Fruit fly (Drosophila melanogaster) whole organism, embryonic: Measurements from ENCODE around the gene Gr98b.

Experiments used
- Atf3 ChIP-seq: fragments of 200-800 bp; sonication (Bioruptor generic); optimal IDR thresholded peaks from 3 replicates; lab custom pipeline; 2016; ENCODE audit warnings: missing biosample characterization, missing genetic modification characterization
- CG10321 ChIP-seq: fragments of 200-800 bp; sonication (Bioruptor generic); IDR thresholded peaks from 2 replicates; pipeline ENCODE4 v1.3.6; 2022; ENCODE audit warnings: missing biosample characterization, missing genetic modification characterization
- CG10366 ChIP-seq: fragments of 200-800 bp; sonication (Bioruptor generic); IDR thresholded peaks from 2 replicates; pipeline ENCODE4 v1.3.6; 2022; ENCODE audit warnings: missing biosample characterization, missing genetic modification characterization
- CG12391 ChIP-seq: fragments of 200-800 bp; sonication (Bioruptor generic); optimal IDR thresholded peaks from 3 replicates; lab custom pipeline; 2018; ENCODE audit warnings: missing biosample characterization, mild to moderate bottlenecking, missing genetic modification characterization, moderate library complexity
- CG12659 ChIP-seq: fragments of 200-800 bp; sonication (Bioruptor generic); optimal IDR thresholded peaks from 3 replicates; lab custom pipeline; 2017; ENCODE audit warnings: mild to moderate bottlenecking, missing biosample characterization, missing genetic modification reagents, missing genetic modification characterization
- CG13424 ChIP-seq: fragments of 200-800 bp; sonication (Bioruptor generic); optimal IDR thresholded peaks from 2 replicates; lab custom pipeline; 2019; ENCODE audit warnings: missing biosample characterization, mild to moderate bottlenecking, missing genetic modification characterization, moderate library complexity
- CG13894 ChIP-seq: fragments of 200-800 bp; sonication (Bioruptor generic); optimal IDR thresholded peaks from 3 replicates; lab custom pipeline; 2018; ENCODE audit warnings: missing biosample characterization, mild to moderate bottlenecking, missing genetic modification characterization, moderate library complexity
- CG14050 ChIP-seq: fragments of 200-800 bp; sonication (Bioruptor generic); IDR thresholded peaks from 3 replicates; pipeline ENCODE4 v1.3.6; 2022; ENCODE audit warnings: missing biosample characterization, missing genetic modification characterization
- CG14860 ChIP-seq: fragments of 200-800 bp; sonication (Bioruptor generic); IDR thresholded peaks from 3 replicates; pipeline ENCODE4 v1.3.6; 2022; ENCODE audit warnings: missing biosample characterization, missing genetic modification characterization; ENCODE audit not compliant: partially characterized antibody
- CG14965 ChIP-seq: fragments of 200-800 bp; sonication (Bioruptor generic); optimal IDR thresholded peaks from 2 replicates; lab custom pipeline; 2016; ENCODE audit warnings: missing biosample characterization, missing genetic modification characterization, borderline replicate concordance
- CG15269 ChIP-seq: fragments of 200-800 bp; sonication (Bioruptor generic); optimal IDR thresholded peaks from 2 replicates; lab custom pipeline; 2018; ENCODE audit warnings: missing biosample characterization, mild to moderate bottlenecking, missing genetic modification characterization, moderate library complexity
- CG15601 ChIP-seq: fragments of 200-800 bp; sonication (Bioruptor generic); optimal IDR thresholded peaks from 3 replicates; lab custom pipeline; 2019; ENCODE audit warnings: missing biosample characterization, mild to moderate bottlenecking, missing genetic modification characterization, moderate library complexity
- CG18262 ChIP-seq: fragments of 200-800 bp; optimal IDR thresholded peaks from 3 replicates; lab custom pipeline; 2019; ENCODE audit warnings: missing biosample characterization, mild to moderate bottlenecking, missing genetic modification characterization, moderate library complexity
- CG18764 ChIP-seq: fragments of 200-800 bp; sonication (Bioruptor generic); optimal IDR thresholded peaks from 3 replicates; lab custom pipeline; 2016; ENCODE audit warnings: missing biosample characterization, missing genetic modification characterization
- CG2199 ChIP-seq: fragments of 200-800 bp; sonication (Bioruptor generic); IDR thresholded peaks from 3 replicates; pipeline ENCODE4 v1.3.6; 2022; ENCODE audit warnings: missing biosample characterization, missing genetic modification characterization
- CG3847 ChIP-seq: fragments of 200-800 bp; sonication (Bioruptor generic); IDR thresholded peaks from 2 replicates; pipeline ENCODE4 v1.3.6; 2022; ENCODE audit warnings: missing biosample characterization, missing genetic modification characterization
- CG6683 ChIP-seq: fragments of 200-800 bp; sonication (Bioruptor generic); optimal IDR thresholded peaks from 2 replicates; lab custom pipeline; 2017; ENCODE audit warnings: missing biosample characterization, mild to moderate bottlenecking, missing genetic modification characterization, missing genetic modification reagents
- CG6813 ChIP-seq: fragments of 200-800 bp; sonication (Bioruptor generic); optimal IDR thresholded peaks from 2 replicates; lab custom pipeline; 2017; ENCODE audit warnings: missing biosample characterization, missing genetic modification characterization, mild to moderate bottlenecking, moderate library complexity, missing genetic modification reagents
- CG7928 ChIP-seq: fragments of 200-800 bp; sonication (Bioruptor generic); optimal IDR thresholded peaks from 2 replicates; lab custom pipeline; 2017; ENCODE audit warnings: missing biosample characterization, mild to moderate bottlenecking, missing genetic modification characterization
- CG7963 ChIP-seq: fragments of 200-800 bp; sonication (Bioruptor generic); IDR thresholded peaks from 3 replicates; pipeline ENCODE4 v1.3.6; 2022; ENCODE audit warnings: missing biosample characterization, missing genetic modification characterization; ENCODE audit not compliant: partially characterized antibody
- CG8924 ChIP-seq: fragments of 200-800 bp; optimal IDR thresholded peaks from 3 replicates; lab custom pipeline; 2019; ENCODE audit warnings: missing biosample characterization, mild to moderate bottlenecking, missing genetic modification characterization, moderate library complexity
- Camta ChIP-seq: fragments of 200-800 bp; sonication (Bioruptor generic); optimal IDR thresholded peaks from 2 replicates; lab custom pipeline; 2016; ENCODE audit warnings: missing biosample characterization, missing genetic modification characterization
- CkIIα-i1 ChIP-seq: fragments of 200-800 bp; sonication (Bioruptor generic); IDR thresholded peaks from 2 replicates; pipeline ENCODE4 v1.3.6; 2022; ENCODE audit warnings: missing biosample characterization, missing genetic modification characterization
- CrebB ChIP-seq: fragments of 200-800 bp; sonication (Bioruptor generic); optimal IDR thresholded peaks from 3 replicates; lab custom pipeline; 2018; ENCODE audit warnings: missing biosample characterization, mild to moderate bottlenecking, missing genetic modification characterization
- Dek ChIP-seq: fragments of 200-800 bp; sonication (Bioruptor generic); optimal IDR thresholded peaks from 3 replicates; lab custom pipeline; 2019; ENCODE audit warnings: missing biosample characterization, mild to moderate bottlenecking, missing genetic modification characterization, moderate library complexity
- Fer2 ChIP-seq: fragments of 200-800 bp; sonication (Bioruptor generic); optimal IDR thresholded peaks from 2 replicates; lab custom pipeline; 2018; ENCODE audit warnings: missing biosample characterization, mild to moderate bottlenecking, missing genetic modification characterization, moderate library complexity
- Mrtf ChIP-seq: fragments of 200-800 bp; sonication (Bioruptor generic); IDR thresholded peaks from 3 replicates; pipeline ENCODE4 v1.3.6; 2022; ENCODE audit warnings: missing biosample characterization, missing genetic modification characterization
- Myb ChIP-seq: fragments of 200-800 bp; sonication (Bioruptor generic); optimal IDR thresholded peaks from 2 replicates; lab custom pipeline; 2016; ENCODE audit warnings: missing biosample characterization, missing genetic modification characterization
- Pdp1 ChIP-seq, 2 experiments: fragments of 200-800 bp; sonication (Bioruptor generic); optimal IDR thresholded peaks; 3 replicates each; lab custom pipeline; 2016; ENCODE audit warnings: missing biosample characterization in 2 of 2, missing genetic modification characterization in 2 of 2, mild to moderate bottlenecking in 1 of 2, moderate library complexity in 1 of 2
- Rx ChIP-seq: fragments of 200-800 bp; sonication (Bioruptor generic); IDR thresholded peaks from 2 replicates; pipeline ENCODE4 v1.3.6; 2022; ENCODE audit warnings: missing biosample characterization, missing genetic modification characterization
- Scr ChIP-seq: fragments of 200-800 bp; sonication (Bioruptor generic); IDR thresholded peaks from 2 replicates; pipeline ENCODE4 v1.3.6; 2022; ENCODE audit warnings: missing biosample characterization, missing genetic modification characterization; ENCODE audit not compliant: partially characterized antibody
- Sox102F ChIP-seq: fragments of 200-800 bp; sonication (Bioruptor generic); optimal IDR thresholded peaks from 2 replicates; lab custom pipeline; 2018; ENCODE audit warnings: missing biosample characterization, mild to moderate bottlenecking, missing genetic modification characterization, moderate library complexity
- YL-1 ChIP-seq: fragments of 200-800 bp; sonication (Bioruptor generic); optimal IDR thresholded peaks from 3 replicates; lab custom pipeline; 2017; ENCODE audit warnings: missing biosample characterization, mild to moderate bottlenecking, missing genetic modification characterization
- ap ChIP-seq: fragments of 200-800 bp; sonication (Bioruptor generic); IDR thresholded peaks from 2 replicates; pipeline ENCODE4 v1.3.6; 2022; ENCODE audit warnings: missing biosample characterization, missing genetic modification characterization
- bbx ChIP-seq: fragments of 200-800 bp; sonication (Bioruptor generic); IDR thresholded peaks from 2 replicates; pipeline ENCODE4 v1.3.6; 2022; ENCODE audit warnings: missing biosample characterization, missing genetic modification characterization; ENCODE audit not compliant: partially characterized antibody
- chm ChIP-seq: fragments of 200-800 bp; sonication (Bioruptor generic); IDR thresholded peaks from 2 replicates; pipeline ENCODE4 v1.3.6; 2022; ENCODE audit warnings: missing biosample characterization, missing genetic modification characterization
- fd3F ChIP-seq: fragments of 200-800 bp; sonication (Bioruptor generic); optimal IDR thresholded peaks from 2 replicates; lab custom pipeline; 2018; ENCODE audit warnings: missing biosample characterization, mild to moderate bottlenecking, missing genetic modification characterization, moderate library complexity
- grn ChIP-seq: fragments of 200-800 bp; sonication (Bioruptor generic); optimal IDR thresholded peaks from 3 replicates; lab custom pipeline; 2017; ENCODE audit warnings: missing biosample characterization, missing genetic modification characterization
- hbn ChIP-seq: fragments of 200-800 bp; sonication (Bioruptor generic); IDR thresholded peaks from 2 replicates; pipeline ENCODE4 v1.3.6; 2022; ENCODE audit warnings: missing biosample characterization, missing genetic modification characterization; ENCODE audit not compliant: partially characterized antibody
- insv ChIP-seq, 2 experiments: fragments of 200-800 bp; sonication (Bioruptor generic); optimal IDR thresholded peaks; 3 replicates each; lab custom pipeline; 2016 to 2018; ENCODE audit warnings: missing biosample characterization in 2 of 2, missing genetic modification characterization in 2 of 2
- jigr1 ChIP-seq: fragments of 200-800 bp; sonication (Bioruptor generic); IDR thresholded peaks from 3 replicates; pipeline ENCODE4 v1.3.6; 2022; ENCODE audit warnings: missing biosample characterization, missing genetic modification characterization
- nerfin-2 ChIP-seq: fragments of 200-800 bp; sonication (Bioruptor generic); IDR thresholded peaks from 2 replicates; pipeline ENCODE4 v1.3.6; 2022; ENCODE audit warnings: missing biosample characterization, missing genetic modification characterization; ENCODE audit not compliant: partially characterized antibody
- nom ChIP-seq: fragments of 200-800 bp; sonication (Bioruptor generic); optimal IDR thresholded peaks from 2 replicates; lab custom pipeline; 2017; ENCODE audit warnings: missing biosample characterization, missing genetic modification characterization, mild to moderate bottlenecking, moderate library complexity, missing genetic modification reagents
- p53 ChIP-seq: fragments of 200-800 bp; sonication (Bioruptor generic); optimal IDR thresholded peaks from 2 replicates; lab custom pipeline; 2016; ENCODE audit warnings: missing biosample characterization, missing genetic modification characterization
- sens ChIP-seq: fragments of 200-800 bp; sonication (Bioruptor generic); peaks from one replicate; lab custom pipeline; 2016; ENCODE audit warnings: missing biosample characterization, missing genetic modification characterization
- slou ChIP-seq: fragments of 200-800 bp; sonication (Bioruptor generic); optimal IDR thresholded peaks from 3 replicates; lab custom pipeline; 2016; ENCODE audit warnings: missing biosample characterization, missing genetic modification characterization
- tin ChIP-seq: fragments of 200-800 bp; sonication (Bioruptor generic); optimal IDR thresholded peaks from 3 replicates; lab custom pipeline; 2016; ENCODE audit warnings: missing biosample characterization, missing genetic modification characterization
- tup ChIP-seq: fragments of 200-800 bp; sonication (Bioruptor generic); optimal IDR thresholded peaks from 2 replicates; lab custom pipeline; 2016; ENCODE audit warnings: missing biosample characterization, mild to moderate bottlenecking, missing genetic modification characterization, moderate library complexity
- vvl ChIP-seq: fragments of 200-800 bp; sonication (Bioruptor generic); IDR thresholded peaks from 2 replicates; pipeline ENCODE4 v1.3.6; 2022; ENCODE audit warnings: missing biosample characterization, missing genetic modification characterization
- yki ChIP-seq: fragments of >200 bp; optimal IDR thresholded peaks from 3 replicates; lab custom pipeline; 2018

The Gr98b gene

DNA sequence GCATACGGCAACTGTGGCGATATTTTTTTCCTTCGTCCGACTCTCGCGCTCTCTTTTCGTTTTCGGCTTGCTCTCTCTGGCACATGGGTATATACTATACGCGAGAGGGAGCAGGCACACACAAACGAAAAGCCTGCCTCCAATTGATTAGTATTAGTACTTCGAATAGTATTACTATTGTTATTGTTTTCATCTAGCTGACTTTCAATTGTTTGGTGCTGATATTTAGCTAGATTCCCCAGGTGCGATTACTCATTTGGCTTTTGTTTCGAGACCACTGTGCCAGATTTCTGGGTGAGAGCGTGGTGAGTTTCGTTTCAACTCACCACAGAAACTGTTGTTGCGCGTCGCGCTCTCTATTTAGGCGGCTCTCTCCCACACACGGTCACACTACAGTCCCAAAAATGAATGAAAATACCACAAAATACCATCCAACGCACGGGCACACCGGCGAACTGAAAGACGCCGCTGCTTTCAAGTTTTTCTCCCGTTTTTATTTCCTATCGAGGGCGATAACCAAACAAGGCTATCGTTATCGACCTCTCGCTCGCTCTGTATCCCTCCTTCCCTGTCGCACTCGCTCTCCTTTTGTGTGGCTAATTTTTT is 39.1 kb downstream of the Gr98b start (continued):
- TF ChIP-seq tup (GFP tag; lab: Kevin White, UChicago) (no peak), bbx (GFP tag; lab: Robert Waterston, UW) (no peak), CG3847 (GFP tag; lab: Robert Waterston, UW) (no peak), Rx (GFP tag; lab: Robert Waterston, UW) (no peak), CG6683 (GFP tag; lab: Kevin White, UChicago) (peak; percentile 59), YL-1 (GFP tag; lab: Kevin White, UChicago) (peak; percentile 15), CG13424 (peak; percentile 71), Atf3 (GFP tag; lab: Kevin White, UChicago) (no peak), nom (GFP tag; lab: Kevin White, UChicago) (peak; percentile 80), sens (GFP tag; lab: Kevin White, UChicago) (peak; percentile 95), insv (GFP tag; optimal IDR thresholded peaks at IDR 0.05; lab: Kevin White, UChicago) (no peak), Myb (GFP tag; lab: Kevin White, UChicago) (peak; percentile 85), vvl (no peak), fd3F (GFP tag; lab: Kevin White, UChicago) (no peak), p53 (GFP tag; lab: Kevin White, UChicago) (no peak), slou (no peak), Fer2 (tag; lab: Kevin White, UChicago) (no peak), Scr (no peak), CG10366 (GFP tag; lab: Robert Waterston, UW) (no peak), hbn (GFP tag; lab: Robert Waterston, UW) (no peak), CG18262 (tag; lab: Kevin White, UChicago) (peak; percentile 63), CG12391 (tag; lab: Kevin White, UChicago) (peak; percentile 62), Dek (tag; lab: Kevin White, UChicago) (no peak), grn (GFP tag; lab: Kevin White, UChicago) (peak; percentile 84), CG12659 (GFP tag; lab: Kevin White, UChicago) (peak; percentile 79), CG10321 (GFP tag; lab: Robert Waterston, UW) (no peak), CG2199 (no peak), CkIIα-i1 (GFP tag; lab: Robert Waterston, UW) (no peak), CG15601 (tag; lab: Kevin White, UChicago) (peak; percentile 40), Mrtf (GFP tag; lab: Robert Waterston, UW) (no peak), CG15269 (tag; lab: Kevin White, UChicago) (peak; percentile 72), Camta (GFP tag; lab: Kevin White, UChicago) (peak; percentile 54), tin (GFP tag; lab: Kevin White, UChicago) (peak; percentile 24), CG14965 (no peak), Pdp1 (GFP tag; optimal IDR thresholded peaks at IDR 0.05; lab: Kevin White, UChicago) (peak in 1 of 2 experiments; percentile 42), jigr1 (GFP tag; lab: Robert Waterston, UW) (no peak), nerfin-2 (no peak), CG7963 (no peak), CrebB (tag; lab: Kevin White, UChicago) (peak; percentile 85), CG8924 (tag; lab: Kevin White, UChicago) (peak; percentile 81), CG7928 (GFP tag; lab: Kevin White, UChicago) (no peak), yki (lab: Kevin White, UChicago) (no peak), CG14860 (GFP tag; lab: Robert Waterston, UW) (no peak), ap (GFP tag; lab: Robert Waterston, UW) (no peak), chm (no peak), CG14050 (GFP tag; lab: Robert Waterston, UW) (no peak), CG18764 (GFP tag; lab: Kevin White, UChicago) (no peak), Sox102F (GFP tag; lab: Kevin White, UChicago) (peak; percentile 54), CG13894 (tag; lab: Kevin White, UChicago) (peak; percentile 20), CG6813 (GFP tag; lab: Kevin White, UChicago) (peak; percentile 71)
